Worm (Caenorhabditis elegans): ENCODE data around the gene fezf-1.
"Not testable (repeated sequence)": the region's sequence is repeated elsewhere in the genome, so short reads cannot be mapped to it uniquely, and the experiment has no call there.

Gene fezf-1

DNA sequence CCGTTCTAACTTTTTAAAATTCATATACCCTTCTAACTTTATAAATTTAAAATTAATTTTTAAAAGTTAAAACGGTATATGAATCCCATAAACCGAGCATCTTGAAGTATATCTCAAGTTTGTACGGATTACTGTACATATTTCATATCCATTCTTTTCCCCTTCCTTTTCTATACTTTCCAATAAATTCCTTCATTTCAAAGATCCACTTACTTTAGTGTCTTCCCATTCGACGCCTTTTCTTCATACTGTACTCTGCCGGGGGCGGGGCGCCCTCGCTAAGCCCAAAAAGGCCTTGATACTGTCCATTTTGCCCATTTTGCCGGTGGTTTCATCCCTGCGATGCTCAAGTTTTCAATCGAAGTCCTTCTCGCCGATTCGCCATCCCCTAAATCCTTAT is at the start of gene fezf-1:
Gene fezf-1 (plus strand): TSS at position 301 of the 400 bp plus-strand sequence.
- TF ChIP-seq mes-2 (tag; optimal IDR thresholded peaks at IDR 0.05; ENCODE audit: poor library complexity, severe bottlenecking) (no peak), spr-3 (GFP tag; optimal IDR thresholded peaks at IDR 0.05) (no peak)

ce11 chrIV:13422200-13422599 is 43.7 kb upstream of the fezf-1 start, which contains the start of gene nol-9:
Gene nol-9 (plus strand): TSS chrIV:13422500.
- TF ChIP-seq Y48G9A.11 (GFP tag; IDR thresholded peaks at IDR 0.05) = no peak
- no peak for TF ChIP-seq nhr-10 (tag; optimal IDR thresholded peaks at IDR 0.05)
- TF ChIP-seq lin-39 (tag; optimal IDR thresholded peaks at IDR 0.05) = no peak
- TF ChIP-seq ztf-7 (tag; optimal IDR thresholded peaks at IDR 0.05) = no peak
- no peak for TF ChIP-seq egl-27 (tag; optimal IDR thresholded peaks at IDR 0.05)
- no peak for TF ChIP-seq cey-2 (tag; optimal IDR thresholded peaks at IDR 0.05; ENCODE audit: borderline replicate concordance, insufficient read depth)
- no peak for TF ChIP-seq Y5F2A.4 (GFP tag; optimal IDR thresholded peaks at IDR 0.05)
- TF ChIP-seq F10B5.3 (tag; optimal IDR thresholded peaks at IDR 0.05) = no peak
- TF ChIP-seq T26A8.4 (GFP tag; IDR thresholded peaks at IDR 0.05) = no peak
- TF ChIP-seq zfp-3 (GFP tag; conservative IDR thresholded peaks at IDR 0.05) = no peak
- no peak for TF ChIP-seq mep-1 (tag; optimal IDR thresholded peaks at IDR 0.05)
- no peak for TF ChIP-seq nhr-6 (tag; optimal IDR thresholded peaks at IDR 0.05)
- no peak for TF ChIP-seq nhr-48 (tag; optimal IDR thresholded peaks at IDR 0.05)
- no peak for TF ChIP-seq unc-39 (tag; optimal IDR thresholded peaks at IDR 0.05)
- no peak for TF ChIP-seq dmd-6 (GFP tag; IDR thresholded peaks at IDR 0.05)

DNA sequence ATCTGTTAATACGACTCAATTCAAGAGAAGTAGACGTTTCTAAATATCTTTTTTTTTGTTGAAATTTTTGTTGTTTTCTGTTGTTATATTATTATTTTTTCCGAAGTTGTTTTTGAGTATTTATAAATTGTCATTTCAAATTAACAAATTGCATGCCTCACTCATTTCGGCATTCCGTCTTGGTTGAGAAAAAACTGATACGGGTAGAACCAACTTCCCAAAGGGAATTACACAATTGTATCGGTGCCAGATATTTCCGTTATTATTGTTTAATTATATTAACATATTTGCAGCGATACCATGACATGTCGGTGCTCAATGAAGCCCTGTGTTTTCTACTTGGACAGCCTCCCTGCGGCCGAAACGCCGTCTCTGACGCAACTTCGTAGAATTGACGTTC is 36.7 kb upstream of the fezf-1 start, which contains the start of gene K09B11.4:
Gene K09B11.4 (plus strand): TSS at position 301 of the 400 bp plus-strand sequence.
- TF ChIP-seq rbr-2 (tag; optimal IDR thresholded peaks at IDR 0.05) (no peak), zip-11 (GFP tag; IDR thresholded peaks at IDR 0.05) (no peak), madf-5 (GFP tag; IDR thresholded peaks at IDR 0.05) (no peak), F44E2.7 (GFP tag; IDR thresholded peaks at IDR 0.05) (no peak), daf-8 (GFP tag; IDR thresholded peaks at IDR 0.05) (no peak), mdt-29 (GFP tag; IDR thresholded peaks at IDR 0.05) (no peak), ceh-32 (tag; optimal IDR thresholded peaks at IDR 0.05; ENCODE audit: poor library complexity) (no peak), T20F7.1 (GFP tag; optimal IDR thresholded peaks at IDR 0.05) (no peak), snpc-4 (tag; optimal IDR thresholded peaks at IDR 0.05) (no peak), daf-19 (GFP tag; conservative IDR thresholded peaks at IDR 0.05) (no peak), nhr-6 (tag; optimal IDR thresholded peaks at IDR 0.05) (no peak), nhr-237 (tag; optimal IDR thresholded peaks at IDR 0.05) (no peak), set-16 (GFP tag; IDR thresholded peaks at IDR 0.05) (no peak), nhr-28 (tag; optimal IDR thresholded peaks at IDR 0.05) (no peak), ceh-28 (tag; optimal IDR thresholded peaks at IDR 0.05) (no peak), nhr-48 (tag; optimal IDR thresholded peaks at IDR 0.05) (no peak), F26F4.8 (GFP tag; conservative IDR thresholded peaks at IDR 0.05) (no peak), unc-39 (tag; optimal IDR thresholded peaks at IDR 0.05) (no peak)

DNA sequence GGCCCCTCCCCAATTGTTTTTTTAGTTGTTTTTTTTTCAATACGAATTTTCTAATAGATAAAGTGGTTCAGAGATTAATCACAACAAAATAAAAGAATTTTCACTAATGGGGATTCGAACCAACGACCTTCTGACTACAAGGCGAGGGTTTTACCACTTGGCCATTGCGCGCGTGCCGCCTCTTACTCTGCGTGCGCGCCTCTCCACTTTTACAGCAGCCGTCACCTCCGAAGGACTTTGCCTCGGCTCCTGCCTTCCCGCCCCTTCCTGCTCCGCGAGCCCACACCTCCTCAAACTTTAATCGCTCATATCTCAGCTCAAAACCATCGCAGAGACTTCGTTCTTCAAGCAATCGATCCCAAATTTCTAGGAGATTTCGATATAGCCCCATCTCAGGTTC is 35.8 kb upstream of the fezf-1 start:
- TF ChIP-seq egl-43 (GFP tag; IDR thresholded peaks at IDR 0.05) = peak; percentile 87
- peak; percentile 25; the same call in 1 of the 2 replicates for TF ChIP-seq lin-1 (GFP tag; IDR thresholded peaks at IDR 0.05)
- 0 out of 2 replicates have a peak, but pooled peaks have one; percentile 9 for TF ChIP-seq Y48G9A.11 (GFP tag; IDR thresholded peaks at IDR 0.05)
- peak; percentile 68 for TF ChIP-seq hmg-1.1 (GFP tag; IDR thresholded peaks at IDR 0.05)
- peak; percentile 64 for TF ChIP-seq lim-7 (GFP tag; IDR thresholded peaks at IDR 0.05)
- peak; percentile 79; the same call in 1 of the 2 replicates for TF ChIP-seq D1046.2 (GFP tag; IDR thresholded peaks at IDR 0.05)
- peak; percentile 54; the same call in 1 of the 2 replicates for TF ChIP-seq T26A8.4 (GFP tag; IDR thresholded peaks at IDR 0.05)
- peak; percentile 91 for TF ChIP-seq snpc-1.2 (GFP tag; IDR thresholded peaks at IDR 0.05)
- TF ChIP-seq pha-4 (GFP tag; IDR thresholded peaks at IDR 0.05) = peak; percentile 56; the same call in 1 of the 2 replicates
- not testable (repeated sequence) for TF ChIP-seq pha-4 (tag; optimal IDR thresholded peaks at IDR 0.05)
- TF ChIP-seq set-16 (GFP tag; IDR thresholded peaks at IDR 0.05) = peak; percentile 93
- peak; percentile 68; the same call in 1 of the 2 replicates for TF ChIP-seq nhr-42 (GFP tag; IDR thresholded peaks at IDR 0.05)
- TF ChIP-seq arid-1 (GFP tag; conservative IDR thresholded peaks at IDR 0.05) = peak; percentile 51; the same call in 1 of the 2 replicates
- peak; percentile 49 for TF ChIP-seq dmd-6 (GFP tag; IDR thresholded peaks at IDR 0.05)
- peak; percentile 5 for TF ChIP-seq rbr-2 (tag; optimal IDR thresholded peaks at IDR 0.05)
- TF ChIP-seq madf-9 (GFP tag; conservative IDR thresholded peaks at IDR 0.05) = peak; percentile 43; the same call in 1 of the 2 replicates
- TF ChIP-seq vab-7 (GFP tag; IDR thresholded peaks at IDR 0.05) = peak; percentile 47; the same call in 1 of the 2 replicates
- TF ChIP-seq saeg-2 (GFP tag; IDR thresholded peaks at IDR 0.05) = 0 out of 2 replicates have a peak, but pooled peaks have one; percentile 51
- peak; percentile 71 for TF ChIP-seq lin-38 (GFP tag; IDR thresholded peaks at IDR 0.05)
